Worm (Caenorhabditis elegans) whole organism, midembryonic: ENCODE results near the gene cyp-13A6.

Source experiments
- T22C8.4 ChIP-seq: fragments of 200-800 bp; sonication (Bioruptor generic); IDR thresholded peaks from 2 replicates; pipeline ENCODE4 v1.3.6; 2022; ENCODE audit warnings: missing genetic modification characterization, missing compliant biosample characterization
- cog-1 ChIP-seq: sonication (generic microtip); optimal IDR thresholded peaks from 2 replicates; lab custom pipeline; 2016; ENCODE audit warnings: missing genetic modification characterization, missing compliant biosample characterization
- flt-1 ChIP-seq: fragments of 200-800 bp; sonication (Bioruptor generic); IDR thresholded peaks from 2 replicates; pipeline ENCODE4 v1.3.6; 2022; ENCODE audit warnings: missing genetic modification characterization, missing compliant biosample characterization
- klf-2 ChIP-seq: fragments of 200-800 bp; sonication (Bioruptor generic); conservative IDR thresholded peaks from 2 replicates; pipeline ENCODE4 v1.3.6; 2022; ENCODE audit warnings: missing genetic modification reagents, missing genetic modification characterization, missing compliant biosample characterization
- med-1 ChIP-seq: sonication (generic microtip); optimal IDR thresholded peaks from 2 replicates; lab custom pipeline; 2017; ENCODE audit warnings: missing genetic modification characterization, mild to moderate bottlenecking, missing compliant biosample characterization, antibody characterized with exemption, missing genetic modification reagents; ENCODE audit not compliant: insufficient read depth
- ztf-29 ChIP-seq: fragments of 200-800 bp; sonication (Bioruptor generic); IDR thresholded peaks from 2 replicates; pipeline ENCODE4 v1.3.6; 2022; ENCODE audit warnings: missing genetic modification reagents, missing genetic modification characterization, missing compliant biosample characterization

DNA sequence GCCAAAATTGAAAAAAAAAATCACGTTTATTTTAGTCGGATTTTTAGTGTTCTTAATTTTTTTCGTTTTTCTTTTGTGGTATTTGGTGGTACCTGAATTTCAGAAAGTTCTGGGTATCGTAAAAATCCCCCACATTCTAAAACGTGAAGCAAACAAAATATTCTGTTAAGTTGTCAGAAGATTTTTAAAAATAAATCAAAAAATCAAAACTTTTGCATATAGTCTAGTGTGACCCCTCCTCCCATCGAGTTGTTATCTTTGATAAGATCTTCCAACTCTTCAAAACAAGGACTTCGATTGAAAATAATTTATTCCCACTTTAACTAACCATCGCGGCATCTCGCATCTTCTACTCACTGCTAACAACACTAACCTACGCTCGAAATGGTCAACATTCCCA lies 26.5 kb upstream of the cyp-13A6 start, which contains the start of gene ZK938.1:
- no peak for TF ChIP-seq cog-1 (tag; lab: Kevin White, UChicago)
- TF ChIP-seq T22C8.4 (GFP tag; lab: Robert Waterston, UW), result no peak
- no peak for TF ChIP-seq ztf-29 (GFP tag; lab: Robert Waterston, UW)
- no peak for TF ChIP-seq flt-1 (GFP tag; lab: Robert Waterston, UW)
- TF ChIP-seq med-1 (GFP tag; lab: Kevin White, UChicago), result no peak
- TF ChIP-seq klf-2 (GFP tag; lab: Robert Waterston, UW), result no peak
